Fruit fly (Drosophila melanogaster) Kc167 (cell line): ENCODE results near the gene Prosbeta4R2.

Experiments
- Sin3A ChIP-seq: fragments of >200 bp; optimal IDR thresholded peaks from 2 replicates; lab custom pipeline; 2018; ENCODE audit warnings: missing external identifiers
- h ChIP-seq: fragments of >200 bp; optimal IDR thresholded peaks from 3 replicates; lab custom pipeline; 2018; ENCODE audit warnings: missing external identifiers
- insv ChIP-seq: fragments of >200 bp; optimal IDR thresholded peaks from 3 replicates; lab custom pipeline; 2018; ENCODE audit warnings: missing external identifiers
- psq ChIP-seq: fragments of >200 bp; optimal IDR thresholded peaks from 2 replicates; lab custom pipeline; 2017; ENCODE audit warnings: missing external identifiers
- ttk ChIP-seq: sonication (Bioruptor generic); optimal IDR thresholded peaks from 2 replicates; lab custom pipeline; 2017; ENCODE audit warnings: missing external identifiers

DNA sequence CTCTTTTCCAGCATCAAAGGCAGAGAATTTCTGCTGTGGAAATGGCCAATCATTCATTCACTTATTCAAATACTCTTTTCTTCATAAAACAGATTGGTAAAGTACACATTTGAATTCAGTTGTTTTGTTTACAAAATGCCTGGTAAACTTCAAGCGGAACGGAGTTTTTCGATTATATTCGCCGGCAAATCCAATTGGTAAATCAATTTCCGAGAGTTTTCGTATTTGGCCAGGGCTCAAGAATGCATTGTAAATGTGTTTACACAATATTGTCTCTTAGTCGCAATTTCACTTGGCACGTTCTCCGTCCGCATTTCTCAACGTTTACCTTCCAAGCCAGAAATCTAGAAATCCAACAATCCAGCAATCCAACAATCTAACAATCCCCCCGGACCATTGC lies 35.3 kb upstream of the Prosbeta4R2 start, which contains the start of gene CG43403:
- TF ChIP-seq psq = no peak
- TF ChIP-seq ttk (lab: Kevin White, UChicago) = no peak
- TF ChIP-seq h = no peak
- no peak for TF ChIP-seq insv (lab: Kevin White, UChicago)
- TF ChIP-seq Sin3A (lab: Kevin White, UChicago) = no peak
